Fruit fly (Drosophila melanogaster): ENCODE measurements around the gene CG18094.

The CG18094 gene

dm6 chr2L:19489997-19490461, at the start of gene CG18094, which contains the start of gene CG10194 (continued):
- TF ChIP-seq Lpt (GFP tag; optimal IDR thresholded peaks at IDR 0.05): no peak
- no peak for TF ChIP-seq nau (GFP tag; optimal IDR thresholded peaks at IDR 0.05)
- TF ChIP-seq CG12236 (GFP tag; optimal IDR thresholded peaks at IDR 0.05): no peak
- TF ChIP-seq CG3163 (GFP tag; optimal IDR thresholded peaks at IDR 0.05): no peak
- TF ChIP-seq Dref (GFP tag; IDR thresholded peaks at IDR 0.05): peak; percentile 74
- no peak for TF ChIP-seq maf-S (GFP tag; optimal IDR thresholded peaks at IDR 0.05)
- no peak for TF ChIP-seq dysf (GFP tag; IDR thresholded peaks at IDR 0.05)
- TF ChIP-seq ewg (GFP tag; optimal IDR thresholded peaks at IDR 0.05): no peak
- no peak for TF ChIP-seq bowl (GFP tag; IDR thresholded peaks at IDR 0.05)
- TF ChIP-seq CG10366 (GFP tag; IDR thresholded peaks at IDR 0.05): no peak
- peak; percentile 65 for TF ChIP-seq CG2120 (GFP tag; optimal IDR thresholded peaks at IDR 0.05)
- TF ChIP-seq CG18619 (GFP tag; optimal IDR thresholded peaks at IDR 0.05): no peak
- TF ChIP-seq CG9609 (GFP tag; optimal IDR thresholded peaks at IDR 0.05): no peak
- no peak for TF ChIP-seq CG11723 (GFP tag; optimal IDR thresholded peaks at IDR 0.05)
- no peak for TF ChIP-seq Dfd (GFP tag; optimal IDR thresholded peaks at IDR 0.05)
- no peak for TF ChIP-seq CG8359 (GFP tag; optimal IDR thresholded peaks at IDR 0.05; ENCODE audit: borderline replicate concordance)
- no peak for TF ChIP-seq fd96Cb (tag; optimal IDR thresholded peaks at IDR 0.05)
- peak; percentile 47 for TF ChIP-seq Fer3 (tag; optimal IDR thresholded peaks at IDR 0.05)
- no peak for TF ChIP-seq H2.0 (GFP tag; IDR thresholded peaks at IDR 0.05)
- no peak for TF ChIP-seq CG10321 (GFP tag; IDR thresholded peaks at IDR 0.05)
- no peak for TF ChIP-seq CG10959 (GFP tag; IDR thresholded peaks at IDR 0.05)
- TF ChIP-seq CG8478 (optimal IDR thresholded peaks at IDR 0.05): no peak
- TF ChIP-seq Med (GFP tag): peak; percentile 71
- no peak for TF ChIP-seq wdn (GFP tag; IDR thresholded peaks at IDR 0.05)
- TF ChIP-seq Blimp-1 (GFP tag; optimal IDR thresholded peaks at IDR 0.05): no peak
- no peak for TF ChIP-seq eve (GFP tag; optimal IDR thresholded peaks at IDR 0.05)
- no peak for TF ChIP-seq gro (GFP tag; optimal IDR thresholded peaks at IDR 0.05)
- no peak for TF ChIP-seq Hand (GFP tag; optimal IDR thresholded peaks at IDR 0.05)
- TF ChIP-seq CG7987 (GFP tag; optimal IDR thresholded peaks at IDR 0.05): no peak
- peak; percentile 48 for TF ChIP-seq exex (tag; optimal IDR thresholded peaks at IDR 0.05)
- TF ChIP-seq CG30020 (tag; optimal IDR thresholded peaks at IDR 0.05): no peak
- TF ChIP-seq Sox102F (GFP tag; optimal IDR thresholded peaks at IDR 0.05): no peak
- TF ChIP-seq CG15696 (tag; optimal IDR thresholded peaks at IDR 0.05): no peak
- 0 out of 3 replicates have a peak, but pooled peaks have one; percentile 13 for TF ChIP-seq vnd (GFP tag; IDR thresholded peaks at IDR 0.05; ENCODE audit: partially characterized antibody)
- peak; percentile 78 for TF ChIP-seq CG34224 (GFP tag; IDR thresholded peaks at IDR 0.05; ENCODE audit: partially characterized antibody)
- TF ChIP-seq dmrt11E (tag; optimal IDR thresholded peaks at IDR 0.05): no peak
- no peak for TF ChIP-seq CG12769 (tag; optimal IDR thresholded peaks at IDR 0.05)
- peak; percentile 44; the same call in 2 of the 3 replicates for TF ChIP-seq CG16813 (GFP tag; IDR thresholded peaks at IDR 0.05; ENCODE audit: partially characterized antibody)
- TF ChIP-seq jumu (GFP tag; optimal IDR thresholded peaks at IDR 0.05): no peak
- peak; percentile 70 for TF ChIP-seq unc-4 (GFP tag; IDR thresholded peaks at IDR 0.05; ENCODE audit: partially characterized antibody)
- TF ChIP-seq amos (GFP tag; IDR thresholded peaks at IDR 0.05; ENCODE audit: partially characterized antibody): peak; percentile 69; the same call in 1 of the 2 replicates
- no peak for TF ChIP-seq rib (GFP tag; IDR thresholded peaks at IDR 0.05)
- TF ChIP-seq pnt (GFP tag; optimal IDR thresholded peaks at IDR 0.05): no peak
- no peak for TF ChIP-seq CG3407 (GFP tag; optimal IDR thresholded peaks at IDR 0.05)
- no peak for TF ChIP-seq gt (GFP tag; IDR thresholded peaks at IDR 0.05)
- TF ChIP-seq Sin3A (optimal IDR thresholded peaks at IDR 0.05): no peak
- TF ChIP-seq CG8924 (tag; optimal IDR thresholded peaks at IDR 0.05): peak; percentile 18
- no peak for TF ChIP-seq ac (GFP tag; optimal IDR thresholded peaks at IDR 0.05)
- peak; percentile 14 for TF ChIP-seq CG16815 (GFP tag; optimal IDR thresholded peaks at IDR 0.05)
- no peak for TF ChIP-seq CG7963 (GFP tag; IDR thresholded peaks at IDR 0.05; ENCODE audit: partially characterized antibody)
- 0 out of 4 replicates have a peak, but pooled peaks have one; percentile 43 for TF ChIP-seq chinmo (GFP tag; IDR thresholded peaks at IDR 0.05; ENCODE audit: partially characterized antibody)
